Fruit fly (Drosophila melanogaster) Kc167 (cell line): Measurements from ENCODE around the gene CG14024.

Experiments used
- Myc ChIP-seq: fragments of >200 bp; optimal IDR thresholded peaks from 2 replicates; lab custom pipeline; 2017; ENCODE audit warnings: missing external identifiers
- Sin3A ChIP-seq: fragments of >200 bp; optimal IDR thresholded peaks from 2 replicates; lab custom pipeline; 2018; ENCODE audit warnings: missing external identifiers
- h ChIP-seq: fragments of >200 bp; optimal IDR thresholded peaks from 3 replicates; lab custom pipeline; 2018; ENCODE audit warnings: missing external identifiers
- insv ChIP-seq: fragments of >200 bp; optimal IDR thresholded peaks from 3 replicates; lab custom pipeline; 2018; ENCODE audit warnings: missing external identifiers
- psq ChIP-seq: fragments of >200 bp; optimal IDR thresholded peaks from 2 replicates; lab custom pipeline; 2017; ENCODE audit warnings: missing external identifiers
- ttk ChIP-seq: sonication (Bioruptor generic); optimal IDR thresholded peaks from 2 replicates; lab custom pipeline; 2017; ENCODE audit warnings: missing external identifiers

DNA sequence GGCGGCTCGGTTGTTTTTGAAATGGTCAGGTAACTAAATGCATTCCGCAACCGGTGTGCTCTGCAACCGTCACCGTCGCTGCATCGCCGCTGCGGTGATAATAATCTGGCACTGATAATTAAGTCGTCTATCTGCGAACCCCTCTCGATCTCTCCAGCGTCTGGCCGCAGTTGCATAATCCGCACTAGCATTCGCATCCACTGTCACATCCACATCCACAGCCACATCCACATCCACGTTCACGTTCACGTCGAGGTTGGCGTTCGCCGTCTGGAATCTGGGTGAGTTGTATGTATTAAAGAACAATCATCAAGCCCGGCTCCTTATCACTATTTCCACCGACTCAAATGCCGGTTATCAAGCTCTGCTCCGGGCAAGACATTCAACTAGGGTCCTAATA, 17.9 kb upstream of the CG14024 start:
- no peak for TF ChIP-seq ttk (lab: Kevin White, UChicago)
- TF ChIP-seq insv (lab: Kevin White, UChicago) = no peak
- no peak for TF ChIP-seq Sin3A (lab: Kevin White, UChicago)
- no peak for TF ChIP-seq h (lab: Kevin White, UChicago)
- no peak for TF ChIP-seq psq
- no peak for TF ChIP-seq Myc (lab: Kevin White, UChicago)
